Fruit fly (Drosophila melanogaster): ENCODE results near the gene CG10479.
A peak's percentile ranks its signal among the peaks of the same experiment; 100 is the strongest.

The CG10479 gene

dm6 chr3L:5926015-5926988 is 49.5 kb downstream of the CG10479 start (continued):
- TF ChIP-seq CG32772 (GFP tag; IDR thresholded peaks at IDR 0.05) = no peak
- TF ChIP-seq Eip74EF (GFP tag; optimal IDR thresholded peaks at IDR 0.05) = peak in 1 of 2 experiments; percentile 42
- no peak for TF ChIP-seq eyg (GFP tag; optimal IDR thresholded peaks at IDR 0.05)
- TF ChIP-seq fd102C (GFP tag; optimal IDR thresholded peaks at IDR 0.05) = no peak
- peak; percentile 15 for TF ChIP-seq ems (GFP tag; optimal IDR thresholded peaks at IDR 0.05)
- TF ChIP-seq Nf-YC (tag; optimal IDR thresholded peaks at IDR 0.05) = peak; percentile 26
- peak; percentile 29 for TF ChIP-seq CG11398 (GFP tag; optimal IDR thresholded peaks at IDR 0.05)
- TF ChIP-seq Ptx1 (GFP tag; IDR thresholded peaks at IDR 0.05) = no peak; the same call in none of the 2 replicates
- TF ChIP-seq nmo (GFP tag; optimal IDR thresholded peaks at IDR 0.05) = peak; percentile 65
- no peak for TF ChIP-seq nerfin-1 (tag; optimal IDR thresholded peaks at IDR 0.05)
- peak; percentile 47 for TF ChIP-seq CG9727 (GFP tag; optimal IDR thresholded peaks at IDR 0.05)
- no peak for TF ChIP-seq Asciz (GFP tag; optimal IDR thresholded peaks at IDR 0.05)
- peak; percentile 59; the same call in 1 of the 2 replicates for TF ChIP-seq Xrp1 (GFP tag; IDR thresholded peaks at IDR 0.05)
- no peak for TF ChIP-seq CG6654 (GFP tag; optimal IDR thresholded peaks at IDR 0.05)
- peak; percentile 32 for TF ChIP-seq lilli (GFP tag; optimal IDR thresholded peaks at IDR 0.05)
- peak; percentile 43 for TF ChIP-seq ewg (GFP tag; optimal IDR thresholded peaks at IDR 0.05)
- TF ChIP-seq gro (GFP tag; optimal IDR thresholded peaks at IDR 0.05) = no peak
- peak; percentile 61 for TF ChIP-seq PHDP (tag; optimal IDR thresholded peaks at IDR 0.05)
- TF ChIP-seq caup (GFP tag; optimal IDR thresholded peaks at IDR 0.05; ENCODE audit: severe bottlenecking) = no peak
- TF ChIP-seq CG10959 (GFP tag; IDR thresholded peaks at IDR 0.05) = no peak
- peak; percentile 71 for TF ChIP-seq Oli (tag; optimal IDR thresholded peaks at IDR 0.05)
- TF ChIP-seq Side (GFP tag; optimal IDR thresholded peaks at IDR 0.05) = peak; percentile 16
- TF ChIP-seq pnt (GFP tag; optimal IDR thresholded peaks at IDR 0.05) = peak; percentile 10
- peak; percentile 35 for TF ChIP-seq Hr3 (GFP tag; optimal IDR thresholded peaks at IDR 0.05)
- peak; percentile 35 for TF ChIP-seq Atf-2 (GFP tag; optimal IDR thresholded peaks at IDR 0.05)
- peak; percentile 58 for TF ChIP-seq CG13424 (tag; optimal IDR thresholded peaks at IDR 0.05)
- 0 out of 2 replicates have a peak, but pooled peaks have one; percentile 30 for TF ChIP-seq CG43689 (GFP tag; IDR thresholded peaks at IDR 0.05)
- peak; percentile 36 for TF ChIP-seq CG8944 (GFP tag; optimal IDR thresholded peaks at IDR 0.05)
- TF ChIP-seq Dp (GFP tag; optimal IDR thresholded peaks at IDR 0.05) = no peak
- peak; percentile 5 for TF ChIP-seq lab (GFP tag; optimal IDR thresholded peaks at IDR 0.05)
- peak in 1 of 3 experiments; percentile 21 for TF ChIP-seq lola (GFP tag; optimal IDR thresholded peaks at IDR 0.05)
- TF ChIP-seq CG34376 (GFP tag; optimal IDR thresholded peaks at IDR 0.05) = no peak
- TF ChIP-seq schlank (tag; optimal IDR thresholded peaks at IDR 0.05) = no peak
- TF ChIP-seq grn (GFP tag; optimal IDR thresholded peaks at IDR 0.05) = peak; percentile 14
- peak; percentile 8 for TF ChIP-seq CHES-1-like (GFP tag; optimal IDR thresholded peaks at IDR 0.05)
- no peak for TF ChIP-seq NK7.1 (GFP tag; optimal IDR thresholded peaks at IDR 0.05)
- peak; percentile 47 for TF ChIP-seq BtbVII (GFP tag; optimal IDR thresholded peaks at IDR 0.05)
- TF ChIP-seq CG12391 (tag; optimal IDR thresholded peaks at IDR 0.05) = peak; percentile 61
- TF ChIP-seq CG32767 (GFP tag; IDR thresholded peaks at IDR 0.05) = no peak; the same call in 1 of the 2 replicates
- no peak for TF ChIP-seq NC2α (GFP tag; optimal IDR thresholded peaks at IDR 0.05)
- TF ChIP-seq nau (GFP tag; optimal IDR thresholded peaks at IDR 0.05) = no peak
- TF ChIP-seq sens (GFP tag) = peak; percentile 85
- no peak for TF ChIP-seq CG3726 (GFP tag; IDR thresholded peaks at IDR 0.05)
- TF ChIP-seq Fer3 (tag; optimal IDR thresholded peaks at IDR 0.05) = peak; percentile 5
- TF ChIP-seq Opbp (GFP tag; IDR thresholded peaks at IDR 0.05; ENCODE audit: partially characterized antibody) = no peak
- no peak for TF ChIP-seq CG4854 (GFP tag; optimal IDR thresholded peaks at IDR 0.05)
- TF ChIP-seq CG13775 (GFP tag; optimal IDR thresholded peaks at IDR 0.05) = peak; percentile 46

Measured in whole organism, embryonic.